Fruit fly (Drosophila melanogaster): ENCODE results near the gene Pfdn5.

Pfdn5 gene

DNA sequence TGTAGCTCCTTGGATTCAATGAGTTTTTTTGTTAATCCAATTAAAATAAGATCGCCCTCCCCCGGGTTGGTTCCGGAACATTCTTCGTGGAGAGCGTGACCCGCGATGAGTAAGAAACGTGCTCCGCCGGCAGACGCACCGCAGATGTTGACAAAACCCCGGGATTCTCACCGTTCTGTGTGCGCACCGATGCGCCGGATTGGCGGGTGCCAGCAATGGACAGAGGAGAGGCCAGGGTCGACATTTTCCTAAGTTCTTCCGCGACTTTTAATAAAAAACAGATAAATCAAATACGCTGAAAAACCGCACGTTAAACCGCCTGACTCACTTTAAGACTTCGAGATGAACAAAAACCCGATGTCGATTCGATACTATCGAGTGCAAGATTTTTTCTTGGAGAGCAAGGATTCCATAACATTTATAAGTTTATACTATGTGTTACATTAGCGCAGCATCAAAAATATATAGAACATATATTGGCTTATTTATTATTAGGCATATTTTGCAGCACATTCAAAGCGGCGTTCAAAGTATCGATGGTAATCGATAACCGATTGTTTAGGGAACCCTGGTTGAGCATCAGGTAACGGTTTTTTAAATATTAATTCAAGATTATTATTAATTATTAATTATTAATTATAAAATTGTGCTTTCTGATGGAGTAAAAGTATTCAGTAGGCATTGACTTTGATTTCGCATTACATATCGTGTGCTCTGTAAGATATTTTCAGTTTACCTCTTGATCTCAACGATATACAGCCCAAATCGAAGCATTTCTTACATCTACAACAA lies 4.4 kb downstream of the Pfdn5 start, which contains the start of the genes CCT1 and tHMG1:
Gene CCT1 (minus strand): TSS at position 352 of the 792 bp plus-strand sequence.
Gene tHMG1 (plus strand): TSS at position 742 of the 792 bp plus-strand sequence.
- peak; percentile 87 for TF ChIP-seq Sry-δ (GFP tag; optimal IDR thresholded peaks at IDR 0.05)
- TF ChIP-seq CG6765 (GFP tag; optimal IDR thresholded peaks at IDR 0.05) = no peak
- TF ChIP-seq hb (GFP tag; IDR thresholded peaks at IDR 0.05; ENCODE audit: partially characterized antibody) = peak; percentile 84
- TF ChIP-seq CG5180 (GFP tag; optimal IDR thresholded peaks at IDR 0.05) = no peak
- TF ChIP-seq CHES-1-like (GFP tag; optimal IDR thresholded peaks at IDR 0.05) = no peak
- peak; percentile 28 for TF ChIP-seq CG12391 (tag; optimal IDR thresholded peaks at IDR 0.05)
- TF ChIP-seq Six4 (GFP tag; optimal IDR thresholded peaks at IDR 0.05) = no peak
- TF ChIP-seq CG17186 (GFP tag; optimal IDR thresholded peaks at IDR 0.05) = peak; percentile 17
- peak; percentile 24 for TF ChIP-seq CG4424 (GFP tag; optimal IDR thresholded peaks at IDR 0.05)
- peak; percentile 85 for TF ChIP-seq CG6791 (GFP tag; IDR thresholded peaks at IDR 0.05; ENCODE audit: partially characterized antibody)
- TF ChIP-seq sug (tag; optimal IDR thresholded peaks at IDR 0.05) = peak; percentile 19
- TF ChIP-seq chinmo (GFP tag; IDR thresholded peaks at IDR 0.05; ENCODE audit: partially characterized antibody) = peak; percentile 85; the same call in 3 of the 4 replicates
- no peak for TF ChIP-seq CG10147 (GFP tag; optimal IDR thresholded peaks at IDR 0.05)
- TF ChIP-seq dimm (GFP tag; IDR thresholded peaks at IDR 0.05) = no peak
- TF ChIP-seq Dref (GFP tag; IDR thresholded peaks at IDR 0.05) = peak; percentile 77
- no peak for TF ChIP-seq CG1792 (GFP tag; optimal IDR thresholded peaks at IDR 0.05)
- peak; percentile 95 for TF ChIP-seq CG14860 (GFP tag; IDR thresholded peaks at IDR 0.05; ENCODE audit: partially characterized antibody)
- peak; percentile 97 for TF ChIP-seq CG13287 (GFP tag; IDR thresholded peaks at IDR 0.05; ENCODE audit: partially characterized antibody)
- no peak for TF ChIP-seq Lim3 (GFP tag; IDR thresholded peaks at IDR 0.05)
- no peak for TF ChIP-seq HmgD (GFP tag; optimal IDR thresholded peaks at IDR 0.05)
- peak; percentile 95 for TF ChIP-seq knrl (GFP tag; IDR thresholded peaks at IDR 0.05; ENCODE audit: partially characterized antibody)
- peak; percentile 52 for TF ChIP-seq nmo (GFP tag; optimal IDR thresholded peaks at IDR 0.05)
- no peak for TF ChIP-seq CG11398 (GFP tag; optimal IDR thresholded peaks at IDR 0.05)
- no peak for TF ChIP-seq D (optimal IDR thresholded peaks at IDR 0.05)
- TF ChIP-seq D (GFP tag; optimal IDR thresholded peaks at IDR 0.05) = no peak
- TF ChIP-seq Nf-YC (tag; optimal IDR thresholded peaks at IDR 0.05) = peak; percentile 38
- TF ChIP-seq kay (GFP tag; optimal IDR thresholded peaks at IDR 0.05) = peak; percentile 88
- TF ChIP-seq CG16813 (GFP tag; IDR thresholded peaks at IDR 0.05; ENCODE audit: partially characterized antibody) = peak; percentile 96
- no peak for TF ChIP-seq CG11696 (GFP tag; IDR thresholded peaks at IDR 0.05)
- peak; percentile 5 for TF ChIP-seq Lhr (GFP tag; optimal IDR thresholded peaks at IDR 0.05)
- no peak for TF ChIP-seq BtbVII (GFP tag; optimal IDR thresholded peaks at IDR 0.05)
- peak; percentile 67; the same call in 1 of the 2 replicates for TF ChIP-seq CG42726 (GFP tag; IDR thresholded peaks at IDR 0.05; ENCODE audit: partially characterized antibody)
- TF ChIP-seq mirr (GFP tag; optimal IDR thresholded peaks at IDR 0.05) = no peak
- no peak for TF ChIP-seq schlank (tag; optimal IDR thresholded peaks at IDR 0.05)
- no peak for TF ChIP-seq CG8388 (GFP tag; optimal IDR thresholded peaks at IDR 0.05)
- TF ChIP-seq grn (GFP tag; optimal IDR thresholded peaks at IDR 0.05) = no peak
- peak; percentile 95 for TF ChIP-seq HLH4C (GFP tag; IDR thresholded peaks at IDR 0.05; ENCODE audit: partially characterized antibody)
- peak; percentile 42 for TF ChIP-seq lilli (GFP tag; optimal IDR thresholded peaks at IDR 0.05)
- no peak for TF ChIP-seq so (GFP tag; IDR thresholded peaks at IDR 0.05)
- no peak for TF ChIP-seq CG8765 (GFP tag; IDR thresholded peaks at IDR 0.05)
- TF ChIP-seq inv (GFP tag; IDR thresholded peaks at IDR 0.05; ENCODE audit: partially characterized antibody) = peak; percentile 91
- no peak for TF ChIP-seq CG14441 (GFP tag; IDR thresholded peaks at IDR 0.05)
- TF ChIP-seq CG4730 (GFP tag; IDR thresholded peaks at IDR 0.05) = no peak
- TF ChIP-seq Trl (optimal IDR thresholded peaks at IDR 0.05) = no peak
- no peak for TF ChIP-seq Trl (GFP tag; optimal IDR thresholded peaks at IDR 0.05)
- no peak for TF ChIP-seq CG2199 (GFP tag; IDR thresholded peaks at IDR 0.05)
- TF ChIP-seq rib (GFP tag; IDR thresholded peaks at IDR 0.05) = no peak
- TF ChIP-seq CG34422 (GFP tag; IDR thresholded peaks at IDR 0.05) = peak; percentile 82; the same call in 1 of the 3 replicates
- TF ChIP-seq gt (GFP tag; IDR thresholded peaks at IDR 0.05) = no peak

Data from whole organism, embryonic.